Worm (Caenorhabditis elegans): ENCODE measurements around the gene Y47D3A.32.

ce11 chrIII:11227025-11227424 lies 25.2 kb upstream of the Y47D3A.32 start, which contains the start of gene tbx-37:
- TF ChIP-seq ama-1 (optimal IDR thresholded peaks at IDR 0.05) = no peak
- TF ChIP-seq tbx-2 (tag; optimal IDR thresholded peaks at IDR 0.05) = no peak
- no peak for TF ChIP-seq hlh-8 (tag; optimal IDR thresholded peaks at IDR 0.05)
- no peak for TF ChIP-seq rnt-1 (tag; optimal IDR thresholded peaks at IDR 0.05)
- no peak for TF ChIP-seq F13H6.1 (tag; optimal IDR thresholded peaks at IDR 0.05)
- TF ChIP-seq hlh-13 (GFP tag; optimal IDR thresholded peaks at IDR 0.05) = no peak
- no peak for TF ChIP-seq hlh-30 (tag; optimal IDR thresholded peaks at IDR 0.05; ENCODE audit: insufficient read depth)
- no peak for TF ChIP-seq lin-11 (tag; optimal IDR thresholded peaks at IDR 0.05)
- TF ChIP-seq ceh-2 (tag; optimal IDR thresholded peaks at IDR 0.05) = no peak
